Worm (Caenorhabditis elegans) whole organism, L3 larva: ENCODE data around the gene fbxa-12.

Source experiments
- aly-2 ChIP-seq: fragments of 150-350 bp; optimal IDR thresholded peaks from 2 replicates; lab custom pipeline; 2014; ENCODE audit warnings: missing biosample characterization, missing genetic modification characterization
- ceh-16 ChIP-seq: sonication (generic microtip); optimal IDR thresholded peaks from 2 replicates; lab custom pipeline; 2017; ENCODE audit warnings: missing biosample characterization, missing genetic modification characterization
- ceh-28 ChIP-seq: fragments of 150-350 bp; optimal IDR thresholded peaks from 2 replicates; lab custom pipeline; 2014; ENCODE audit warnings: missing biosample characterization, missing genetic modification reagents, missing genetic modification characterization
- ceh-82 ChIP-seq: fragments of 150-350 bp; optimal IDR thresholded peaks from 2 replicates; lab custom pipeline; 2014; ENCODE audit warnings: missing biosample characterization, missing genetic modification characterization
- ceh-9 ChIP-seq: sonication (generic microtip); optimal IDR thresholded peaks from 2 replicates; lab custom pipeline; 2018; ENCODE audit warnings: missing biosample characterization, missing genetic modification characterization
- daf-12 ChIP-seq: fragments of 150-350 bp; optimal IDR thresholded peaks from 2 replicates; lab custom pipeline; 2014; ENCODE audit warnings: missing biosample characterization, missing genetic modification reagents, missing genetic modification characterization
- elt-1 ChIP-seq: fragments of 150-350 bp; optimal IDR thresholded peaks from 2 replicates; lab custom pipeline; 2014; ENCODE audit warnings: missing biosample characterization, missing genetic modification characterization
- elt-2 ChIP-seq: sonication (generic microtip); optimal IDR thresholded peaks from 2 replicates; lab custom pipeline; 2016; ENCODE audit warnings: missing genetic modification reagents, mild to moderate bottlenecking, missing genetic modification characterization, missing compliant biosample characterization
- fkh-10 ChIP-seq: sonication (generic microtip); optimal IDR thresholded peaks from 2 replicates; lab custom pipeline; 2017; ENCODE audit warnings: missing biosample characterization, missing genetic modification reagents, missing genetic modification characterization
- fkh-2 ChIP-seq: fragments of 150-350 bp; optimal IDR thresholded peaks from 2 replicates; lab custom pipeline; 2014; ENCODE audit warnings: missing biosample characterization, missing genetic modification reagents, missing genetic modification characterization
- fos-1 ChIP-seq: fragments of 150-350 bp; optimal IDR thresholded peaks from 2 replicates; lab custom pipeline; 2014; ENCODE audit warnings: missing biosample characterization, missing genetic modification characterization
- hmg-11 ChIP-seq: sonication (generic microtip); optimal IDR thresholded peaks from 2 replicates; lab custom pipeline; 2016; ENCODE audit warnings: missing genetic modification characterization, missing compliant biosample characterization
- jun-1 ChIP-seq: fragments of 150-350 bp; optimal IDR thresholded peaks from 2 replicates; lab custom pipeline; 2014; ENCODE audit warnings: missing biosample characterization, missing genetic modification reagents, missing genetic modification characterization
- lin-15B ChIP-seq: fragments of 150-350 bp; optimal IDR thresholded peaks from 2 replicates; lab custom pipeline; 2014; ENCODE audit warnings: missing biosample characterization, missing genetic modification characterization
- mdl-1 ChIP-seq: fragments of 150-350 bp; optimal IDR thresholded peaks from 2 replicates; lab custom pipeline; 2014; ENCODE audit warnings: missing biosample characterization, missing genetic modification characterization
- nhr-11 ChIP-seq: fragments of 150-350 bp; optimal IDR thresholded peaks from 2 replicates; lab custom pipeline; 2014; ENCODE audit warnings: missing biosample characterization, missing genetic modification characterization
- nhr-23 ChIP-seq: fragments of 150-350 bp; optimal IDR thresholded peaks from 2 replicates; lab custom pipeline; 2014; ENCODE audit warnings: missing biosample characterization, missing genetic modification reagents, missing genetic modification characterization
- nhr-237 ChIP-seq: fragments of 150-350 bp; optimal IDR thresholded peaks from 2 replicates; lab custom pipeline; 2014; ENCODE audit warnings: missing biosample characterization, missing genetic modification characterization
- nhr-28 ChIP-seq: fragments of 150-350 bp; optimal IDR thresholded peaks from 2 replicates; lab custom pipeline; 2014; ENCODE audit warnings: missing biosample characterization, missing genetic modification characterization
- nhr-43 ChIP-seq: sonication (generic microtip); optimal IDR thresholded peaks from 2 replicates; lab custom pipeline; 2016; ENCODE audit warnings: mild to moderate bottlenecking, missing genetic modification characterization, missing compliant biosample characterization; ENCODE audit not compliant: poor library complexity, severe bottlenecking
- nhr-67 ChIP-seq: fragments of 150-350 bp; optimal IDR thresholded peaks from 2 replicates; lab custom pipeline; 2014; ENCODE audit warnings: missing biosample characterization, missing genetic modification characterization
- nhr-76 ChIP-seq: fragments of 150-350 bp; sonication (generic microtip); optimal IDR thresholded peaks from 5 replicates; lab custom pipeline; 2014; ENCODE audit warnings: missing biosample characterization, missing genetic modification characterization
- pha-4 ChIP-seq: fragments of 150-350 bp; optimal IDR thresholded peaks from 2 replicates; lab custom pipeline; 2014; ENCODE audit warnings: missing biosample characterization, missing genetic modification reagents, missing genetic modification characterization
- pqm-1 ChIP-seq: fragments of 150-350 bp; optimal IDR thresholded peaks from 2 replicates; lab custom pipeline; 2017; ENCODE audit warnings: missing biosample characterization, missing genetic modification characterization, inconsistent platforms
- sea-2 ChIP-seq: fragments of 150-350 bp; sonication (generic microtip); optimal IDR thresholded peaks from 4 replicates; lab custom pipeline; 2014; ENCODE audit warnings: missing biosample characterization, missing genetic modification reagents, missing genetic modification characterization
- skn-1 ChIP-seq: fragments of 150-350 bp; optimal IDR thresholded peaks from 2 replicates; lab custom pipeline; 2014; ENCODE audit warnings: missing biosample characterization, missing genetic modification characterization
- snpc-4 ChIP-seq: fragments of 150-350 bp; optimal IDR thresholded peaks from 2 replicates; lab custom pipeline; 2014; ENCODE audit warnings: missing biosample characterization, missing genetic modification characterization
- tbx-2 ChIP-seq: sonication (generic microtip); optimal IDR thresholded peaks from 2 replicates; lab custom pipeline; 2016; ENCODE audit warnings: mild to moderate bottlenecking, missing genetic modification characterization, missing compliant biosample characterization
- unc-39 ChIP-seq: sonication (generic microtip); optimal IDR thresholded peaks from 4 replicates; lab custom pipeline; 2017; ENCODE audit warnings: missing biosample characterization, missing genetic modification characterization
- unc-62 ChIP-seq: fragments of 150-350 bp; sonication (generic microtip); optimal IDR thresholded peaks from 4 replicates; lab custom pipeline; 2014; ENCODE audit warnings: missing biosample characterization, missing genetic modification reagents, missing genetic modification characterization
- zag-1 ChIP-seq: fragments of 150-350 bp; optimal IDR thresholded peaks from 2 replicates; lab custom pipeline; 2014; ENCODE audit warnings: missing biosample characterization, missing genetic modification characterization
- ztf-11 ChIP-seq: fragments of 150-350 bp; optimal IDR thresholded peaks from 2 replicates; lab custom pipeline; 2014; ENCODE audit warnings: missing biosample characterization, missing genetic modification characterization

The fbxa-12 gene

ce11 chrIII:2197706-2198105, 21.8 kb upstream of the fbxa-12 start, which contains the start of gene C39B5.6:
Gene C39B5.6, plus strand, starts transcription at chrIII:2198006.
- TF ChIP-seq snpc-4 (tag; lab: Kevin White, UChicago) (no peak), fkh-10 (no peak), daf-12 (tag; lab: Kevin White, UChicago) (no peak), ceh-9 (tag; lab: Kevin White, UChicago) (no peak), nhr-11 (tag; lab: Kevin White, UChicago) (no peak), jun-1 (tag; lab: Kevin White, UChicago) (no peak), pqm-1 (tag; lab: Kevin White, UChicago) (no peak), ceh-82 (tag; lab: Kevin White, UChicago) (no peak), hmg-11 (tag; lab: Kevin White, UChicago) (no peak), nhr-67 (tag; lab: Kevin White, UChicago) (no peak), nhr-23 (tag; lab: Kevin White, UChicago) (no peak), nhr-76 (tag; lab: Kevin White, UChicago) (no peak), mdl-1 (tag; lab: Kevin White, UChicago) (no peak), ztf-11 (tag; lab: Kevin White, UChicago) (no peak), nhr-28 (tag; lab: Kevin White, UChicago) (no peak), zag-1 (no peak), elt-2 (tag; lab: Kevin White, UChicago) (no peak), unc-39 (no peak), lin-15B (tag; lab: Kevin White, UChicago) (no peak), pha-4 (tag; lab: Kevin White, UChicago) (no peak)

ce11 chrIII:2205155-2205554, 14.4 kb upstream of the fbxa-12 start:
- TF ChIP-seq nhr-237 (no peak), ceh-28 (tag; lab: Kevin White, UChicago) (peak; percentile 89)

ce11 chrIII:2207864-2208263, 11.6 kb upstream of the fbxa-12 start, which contains the start of gene C39B5.5:
Gene C39B5.5, plus strand, starts transcription at chrIII:2208164.
- TF ChIP-seq unc-62 (GFP tag; lab: Kevin White, UChicago): no peak
- TF ChIP-seq elt-2 (tag; lab: Kevin White, UChicago): no peak
- TF ChIP-seq nhr-237: no peak
- no peak for TF ChIP-seq ceh-16 (tag; lab: Kevin White, UChicago)
- TF ChIP-seq fos-1 (tag; lab: Kevin White, UChicago): no peak
- TF ChIP-seq nhr-76 (tag; lab: Kevin White, UChicago): no peak
- TF ChIP-seq aly-2: no peak
- TF ChIP-seq nhr-43: no peak
- TF ChIP-seq, all 47 proteins: peak for 0

- TF ChIP-seq elt-1 (tag; lab: Kevin White, UChicago) (no peak), fkh-2 (tag; lab: Kevin White, UChicago) (no peak), unc-39 (no peak), ceh-28 (tag; lab: Kevin White, UChicago) (no peak), ceh-16 (tag; lab: Kevin White, UChicago) (no peak), tbx-2 (tag; lab: Kevin White, UChicago) (no peak), sea-2 (GFP tag; lab: Kevin White, UChicago) (no peak), skn-1 (tag; lab: Kevin White, UChicago) (no peak), lin-15B (tag; lab: Kevin White, UChicago) (no peak), daf-12 (tag; lab: Kevin White, UChicago) (no peak), zag-1 (no peak)
Measured at ce11 chrIII:2210601-2211000, 8.9 kb upstream of the fbxa-12 start.

ce11 chrIII:2211120-2211519, 8.4 kb upstream of the fbxa-12 start, which contains the start of gene C39B5.14:
Gene C39B5.14, plus strand, starts transcription at chrIII:2211420.
- TF ChIP-seq elt-2 (tag; lab: Kevin White, UChicago) (peak; percentile 56), lin-15B (tag; lab: Kevin White, UChicago) (no peak)

- peak; percentile 70 for TF ChIP-seq elt-2 (tag; lab: Kevin White, UChicago)
- TF ChIP-seq pqm-1 (tag; lab: Kevin White, UChicago): peak; percentile 23
- no peak for TF ChIP-seq fos-1 (tag; lab: Kevin White, UChicago)
- TF ChIP-seq sea-2 (GFP tag; lab: Kevin White, UChicago): no peak
- TF ChIP-seq, all 47 proteins: peak for 2
Measured at ce11 chrIII:2212343-2212742, 7.2 kb upstream of the fbxa-12 start.
